Fruit fly (Drosophila melanogaster) whole organism, adult: ENCODE measurements around the gene Qsox4.

Experiments used
- CG11617 ChIP-seq: fragments of 200-800 bp; sonication (Bioruptor generic); optimal IDR thresholded peaks from 2 replicates; lab custom pipeline; 2017; ENCODE audit warnings: mild to moderate bottlenecking, missing biosample characterization, missing genetic modification reagents, missing genetic modification characterization
- CG12768 ChIP-seq: fragments of 200-800 bp; sonication (Bioruptor generic); optimal IDR thresholded peaks from 2 replicates; lab custom pipeline; 2017; ENCODE audit warnings: missing biosample characterization, missing genetic modification characterization, mild to moderate bottlenecking, moderate library complexity, missing genetic modification reagents
- CG14711 ChIP-seq: fragments of 200-800 bp; sonication (Bioruptor generic); optimal IDR thresholded peaks from 2 replicates; lab custom pipeline; 2018; ENCODE audit warnings: missing biosample characterization, mild to moderate bottlenecking, missing genetic modification characterization, moderate library complexity
- CG1620 ChIP-seq: fragments of 200-800 bp; sonication (Bioruptor generic); optimal IDR thresholded peaks from 2 replicates; lab custom pipeline; 2016; ENCODE audit warnings: missing biosample characterization, missing genetic modification characterization
- CG33017 ChIP-seq: fragments of 200-800 bp; sonication (Bioruptor generic); optimal IDR thresholded peaks from 2 replicates; lab custom pipeline; 2018; ENCODE audit warnings: missing biosample characterization, mild to moderate bottlenecking, missing genetic modification characterization, moderate library complexity
- CG5204 ChIP-seq: fragments of 200-800 bp; sonication (Bioruptor generic); optimal IDR thresholded peaks from 2 replicates; lab custom pipeline; 2016; ENCODE audit warnings: missing biosample characterization, missing genetic modification characterization
- CG7045 ChIP-seq: fragments of 200-800 bp; sonication (Bioruptor generic); optimal IDR thresholded peaks from 2 replicates; lab custom pipeline; 2017; ENCODE audit warnings: missing biosample characterization, mild to moderate bottlenecking, missing genetic modification characterization
- CG7101 ChIP-seq: fragments of 200-800 bp; sonication (Bioruptor generic); optimal IDR thresholded peaks from 2 replicates; lab custom pipeline; 2018; ENCODE audit warnings: missing biosample characterization, mild to moderate bottlenecking, missing genetic modification characterization, moderate library complexity
- Clk ChIP-seq: fragments of 200-800 bp; sonication (Bioruptor generic); optimal IDR thresholded peaks from 2 replicates; lab custom pipeline; 2017; ENCODE audit warnings: missing biosample characterization, missing genetic modification characterization
- Crg-1 ChIP-seq: fragments of 200-800 bp; sonication (Bioruptor generic); optimal IDR thresholded peaks from 2 replicates; lab custom pipeline; 2016; ENCODE audit warnings: missing biosample characterization, missing genetic modification characterization
- Hr96 ChIP-seq: fragments of 200-800 bp; sonication (Bioruptor generic); optimal IDR thresholded peaks from 2 replicates; lab custom pipeline; 2016; ENCODE audit warnings: missing biosample characterization, missing genetic modification characterization
- Mnt ChIP-seq: fragments of 200-800 bp; sonication (Bioruptor generic); optimal IDR thresholded peaks from 2 replicates; lab custom pipeline; 2016; ENCODE audit warnings: missing biosample characterization, mild to moderate bottlenecking, missing genetic modification characterization
- bab1 ChIP-seq: fragments of 200-800 bp; sonication (Bioruptor generic); optimal IDR thresholded peaks from 3 replicates; lab custom pipeline; 2019; ENCODE audit warnings: missing biosample characterization, mild to moderate bottlenecking, missing genetic modification characterization, moderate library complexity
- cic ChIP-seq: fragments of 200-800 bp; sonication (Bioruptor generic); optimal IDR thresholded peaks from 2 replicates; lab custom pipeline; 2017; ENCODE audit warnings: missing biosample characterization, mild to moderate bottlenecking, missing genetic modification characterization, moderate library complexity
- cnc ChIP-seq, 2 experiments: fragments of >200 bp; optimal IDR thresholded peaks; 2 replicates each; lab custom pipeline; 2017
- kay ChIP-seq: fragments of 200-800 bp; sonication (Bioruptor generic); peaks from one replicate; lab custom pipeline; 2016; ENCODE audit warnings: missing biosample characterization, missing genetic modification characterization, borderline replicate concordance
- ovo ChIP-seq: fragments of 200-800 bp; sonication (Bioruptor generic); optimal IDR thresholded peaks from 2 replicates; lab custom pipeline; 2016; ENCODE audit warnings: missing biosample characterization, missing genetic modification characterization
- pad ChIP-seq: fragments of 200-800 bp; sonication (Bioruptor generic); optimal IDR thresholded peaks from 3 replicates; lab custom pipeline; 2017; ENCODE audit warnings: missing biosample characterization, missing genetic modification characterization, mild to moderate bottlenecking, moderate library complexity, missing genetic modification reagents
- tj ChIP-seq: fragments of 200-800 bp; sonication (Bioruptor generic); optimal IDR thresholded peaks from 3 replicates; lab custom pipeline; 2017; ENCODE audit warnings: missing biosample characterization, mild to moderate bottlenecking, missing genetic modification characterization, moderate library complexity
- toe ChIP-seq: fragments of 200-800 bp; sonication (Bioruptor generic); optimal IDR thresholded peaks from 2 replicates; lab custom pipeline; 2016; ENCODE audit warnings: missing biosample characterization, missing genetic modification characterization

Qsox4 gene

DNA sequence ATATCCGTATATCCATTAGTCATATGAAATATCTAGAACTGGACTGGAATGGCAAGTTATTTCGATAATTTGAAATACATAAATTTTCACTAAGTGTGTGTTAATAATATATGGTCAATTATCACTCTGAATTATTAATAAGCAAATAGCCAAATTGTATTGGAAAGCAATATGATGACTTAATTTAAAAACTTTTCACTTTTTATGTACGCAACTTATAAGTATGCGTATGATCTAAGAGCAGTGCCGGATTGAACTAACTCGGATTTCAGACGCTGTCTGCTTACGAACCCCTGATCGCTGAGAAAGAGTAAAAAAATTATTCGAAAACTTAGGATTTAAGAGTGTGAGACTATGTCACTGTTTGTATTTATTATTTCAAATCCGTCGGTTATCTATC, 19.0 kb downstream of the Qsox4 start, which contains the start of gene CG10232:
Gene CG10232, minus strand, starts transcription at position 101 of the 400 bp plus-strand sequence.
- TF ChIP-seq Hr96 (GFP tag; lab: Kevin White, UChicago), result no peak
- TF ChIP-seq Mnt (GFP tag; lab: Kevin White, UChicago), result no peak
- no peak for TF ChIP-seq CG11617 (GFP tag; lab: Kevin White, UChicago)
- TF ChIP-seq CG14711 (tag; lab: Kevin White, UChicago), result no peak
- TF ChIP-seq toe (GFP tag; lab: Kevin White, UChicago), result no peak
- no peak for TF ChIP-seq CG33017 (tag; lab: Kevin White, UChicago)
- no peak for TF ChIP-seq cic (GFP tag; lab: Kevin White, UChicago)
- no peak for TF ChIP-seq CG5204
- TF ChIP-seq ovo, result no peak
- TF ChIP-seq pad (GFP tag; lab: Kevin White, UChicago), result no peak
- TF ChIP-seq CG7045 (GFP tag; lab: Kevin White, UChicago), result no peak
- no peak for TF ChIP-seq kay (GFP tag; lab: Kevin White, UChicago)
- no peak for TF ChIP-seq tj (GFP tag; lab: Kevin White, UChicago)
- TF ChIP-seq CG1620 (GFP tag; lab: Kevin White, UChicago), result no peak
- no peak for TF ChIP-seq Clk
- no peak for TF ChIP-seq bab1 (GFP tag; lab: Kevin White, UChicago)
- no peak for TF ChIP-seq CG12768

DNA sequence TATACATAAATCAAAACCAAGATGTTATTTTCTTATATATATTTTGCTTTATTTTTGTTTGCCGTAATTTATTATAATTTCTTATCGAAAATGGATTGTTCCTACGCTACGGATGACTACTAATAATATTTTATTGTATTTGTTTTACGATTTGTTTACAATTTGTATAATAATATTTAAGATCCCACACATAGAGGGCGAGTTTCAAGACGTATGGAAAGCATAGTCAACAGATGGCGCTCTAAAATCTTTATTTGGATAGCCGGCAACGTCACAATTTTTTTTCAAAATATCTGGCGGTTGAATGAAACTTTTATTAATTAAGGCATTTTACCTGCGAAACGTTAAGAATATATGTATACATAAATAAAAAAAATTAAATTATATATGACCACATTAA, 19.4 kb downstream of the Qsox4 start:
- peak; percentile 78 for TF ChIP-seq bab1 (GFP tag; lab: Kevin White, UChicago)
- peak; percentile 30 for TF ChIP-seq CG7045 (GFP tag; lab: Kevin White, UChicago)
- no peak for TF ChIP-seq Clk
- no peak for TF ChIP-seq pad (GFP tag; lab: Kevin White, UChicago)
- TF ChIP-seq CG12768, result no peak
- peak; percentile 25 for TF ChIP-seq cic (GFP tag; lab: Kevin White, UChicago)
- TF ChIP-seq Crg-1 (GFP tag; lab: Kevin White, UChicago), result peak; percentile 35
- TF ChIP-seq Hr96 (GFP tag; lab: Kevin White, UChicago), result peak; percentile 36
- peak; percentile 58 for TF ChIP-seq toe (GFP tag; lab: Kevin White, UChicago)
- TF ChIP-seq CG33017 (tag; lab: Kevin White, UChicago), result peak; percentile 12
- peak; percentile 58 for TF ChIP-seq CG7101
- TF ChIP-seq cnc (optimal IDR thresholded peaks at IDR 0.05; lab: Kevin White, UChicago), result no peak
- TF ChIP-seq kay (GFP tag; lab: Kevin White, UChicago), result peak; percentile 83
- TF ChIP-seq CG11617 (GFP tag; lab: Kevin White, UChicago), result no peak
- TF ChIP-seq Mnt (GFP tag; lab: Kevin White, UChicago), result peak; percentile 35
- peak; percentile 60 for TF ChIP-seq CG1620 (GFP tag; lab: Kevin White, UChicago)

dm6 chr3R:23722680-23723372, 20.3 kb downstream of the Qsox4 start, which contains the start of gene CG10365:
TSS of gene CG10365 (plus strand) at chr3R:23723331.
- TF ChIP-seq CG11617 (GFP tag; lab: Kevin White, UChicago) (no peak), CG7045 (GFP tag; lab: Kevin White, UChicago) (peak; percentile 73), cic (GFP tag; lab: Kevin White, UChicago) (no peak), pad (GFP tag; lab: Kevin White, UChicago) (peak; percentile 98), bab1 (GFP tag; lab: Kevin White, UChicago) (no peak), tj (GFP tag; lab: Kevin White, UChicago) (peak; percentile 98), kay (GFP tag; lab: Kevin White, UChicago) (peak; percentile 81), CG14711 (tag; lab: Kevin White, UChicago) (peak; percentile 83), ovo (no peak), CG1620 (GFP tag; lab: Kevin White, UChicago) (no peak), CG7101 (peak; percentile 78), CG5204 (peak; percentile 27), CG33017 (tag; lab: Kevin White, UChicago) (peak; percentile 83)

DNA sequence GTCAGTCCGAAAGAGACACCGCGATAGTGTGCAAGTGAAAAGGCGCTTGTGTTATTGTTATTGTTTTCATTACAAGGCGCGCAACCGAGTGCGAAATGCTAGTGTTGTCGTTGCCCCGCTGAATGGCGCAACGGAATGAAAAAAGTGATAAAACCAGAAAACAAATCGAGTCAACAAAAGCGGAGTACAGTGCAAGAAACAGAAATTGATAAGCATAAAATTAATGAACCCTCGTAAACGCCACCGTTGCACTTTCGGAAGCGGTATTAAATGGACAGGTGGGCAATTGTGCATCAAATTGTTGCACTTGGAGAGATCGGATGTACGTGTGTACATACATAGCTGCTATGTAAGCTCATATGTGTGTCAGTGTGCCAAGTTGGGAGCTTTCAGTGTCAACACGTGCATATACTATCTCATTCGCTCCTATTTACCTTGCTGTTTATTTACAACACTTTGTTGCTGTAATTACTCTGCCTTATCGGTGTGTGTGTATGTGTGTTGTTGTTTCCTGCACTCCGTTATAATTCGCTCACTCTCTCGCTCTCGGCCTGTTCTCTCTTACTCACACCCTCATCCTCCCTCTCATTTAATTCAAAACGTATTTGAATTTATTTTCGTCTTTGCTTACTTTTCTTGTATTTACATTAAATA, 20.9 kb downstream of the Qsox4 start:
- TF ChIP-seq CG12768, result peak; percentile 55
- TF ChIP-seq Hr96 (GFP tag; lab: Kevin White, UChicago), result peak; percentile 65
- TF ChIP-seq CG14711 (tag; lab: Kevin White, UChicago), result no peak
- peak; percentile 11 for TF ChIP-seq CG5204
- peak; percentile 94 for TF ChIP-seq ovo
- TF ChIP-seq toe (GFP tag; lab: Kevin White, UChicago), result peak; percentile 54
- TF ChIP-seq cic (GFP tag; lab: Kevin White, UChicago), result peak; percentile 99
- TF ChIP-seq CG11617 (GFP tag; lab: Kevin White, UChicago), result peak; percentile 79
- TF ChIP-seq Mnt (GFP tag; lab: Kevin White, UChicago), result peak; percentile 91
- TF ChIP-seq CG7101, result peak; percentile 77
- TF ChIP-seq tj (GFP tag; lab: Kevin White, UChicago), result peak; percentile 88
- peak; percentile 92 for TF ChIP-seq Crg-1 (GFP tag; lab: Kevin White, UChicago)
- TF ChIP-seq pad (GFP tag; lab: Kevin White, UChicago), result peak; percentile 89
- TF ChIP-seq CG33017 (tag; lab: Kevin White, UChicago), result peak; percentile 72
- TF ChIP-seq CG1620 (GFP tag; lab: Kevin White, UChicago), result no peak
- TF ChIP-seq kay (GFP tag; lab: Kevin White, UChicago), result peak; percentile 98
- TF ChIP-seq bab1 (GFP tag; lab: Kevin White, UChicago), result peak; percentile 4
- TF ChIP-seq CG7045 (GFP tag; lab: Kevin White, UChicago), result peak; percentile 80
- peak; percentile 81 for TF ChIP-seq Clk
- no peak for TF ChIP-seq cnc (optimal IDR thresholded peaks at IDR 0.05; lab: Kevin White, UChicago)
